Fruit fly (Drosophila melanogaster) whole organism, prepupa: ENCODE results near the gene side.

Experiments used
- CG34406 ChIP-seq: fragments of 200-800 bp; sonication (Bioruptor generic); optimal IDR thresholded peaks from 3 replicates; lab custom pipeline; 2016; ENCODE audit warnings: missing biosample characterization, missing genetic modification characterization
- dsx ChIP-seq: fragments of 200-800 bp; optimal IDR thresholded peaks from 3 replicates; lab custom pipeline; 2019; ENCODE audit warnings: missing biosample characterization, mild to moderate bottlenecking, missing genetic modification characterization, moderate library complexity; ENCODE audit not compliant: poor library complexity, severe bottlenecking
- fkh ChIP-seq: fragments of 200-800 bp; sonication (Bioruptor generic); optimal IDR thresholded peaks from 3 replicates; lab custom pipeline; 2017; ENCODE audit warnings: missing biosample characterization, mild to moderate bottlenecking, missing genetic modification characterization, moderate library complexity

- no peak for TF ChIP-seq CG34406 (GFP tag; lab: Kevin White, UChicago)
- no peak for TF ChIP-seq dsx
- TF ChIP-seq fkh (GFP tag; lab: Kevin White, UChicago) = no peak
Observed at dm6 chr3R:27442483-27442979, 5.2 kb upstream of the side start.
